Fruit fly (Drosophila melanogaster) whole organism: ENCODE results near the gene Fum1.

Experiments used
- CG8478 ChIP-seq: fragments of >200 bp; optimal IDR thresholded peaks from 2 replicates; lab custom pipeline; 2018; ENCODE audit warnings: inconsistent platforms
- Dll ChIP-seq: fragments of >200 bp; optimal IDR thresholded peaks from 2 replicates; lab custom pipeline; 2017
- pan ChIP-seq: fragments of >200 bp; optimal IDR thresholded peaks from 2 replicates; lab custom pipeline; 2017
- psq ChIP-seq: fragments of >200 bp; optimal IDR thresholded peaks from 2 replicates; lab custom pipeline; 2017
- usp ChIP-seq: fragments of >200 bp; optimal IDR thresholded peaks from 2 replicates; lab custom pipeline; 2017; ENCODE audit warnings: missing biosample characterization, missing genetic modification characterization, mixed read lengths

dm6 chrX:6688620-6689400, 10.6 kb downstream of the Fum1 start, which contains the start of gene CG3184:
- no peak for TF ChIP-seq CG8478 (lab: Kevin White, UChicago)
- no peak for TF ChIP-seq psq
- TF ChIP-seq usp = no peak
- no peak for TF ChIP-seq pan (lab: Kevin White, UChicago)
- no peak for TF ChIP-seq Dll (lab: Kevin White, UChicago)
